Worm (Caenorhabditis elegans) whole organism, late embryonic: Measurements from ENCODE around the gene dod-17.

Experiments used
- ceh-9 ChIP-seq: sonication (generic microtip); optimal IDR thresholded peaks from 2 replicates; lab custom pipeline; 2016; ENCODE audit warnings: mild to moderate bottlenecking, missing genetic modification characterization, inconsistent platforms, missing compliant biosample characterization
- hlh-6 ChIP-seq: sonication (generic microtip); optimal IDR thresholded peaks from 2 replicates; lab custom pipeline; 2016; ENCODE audit warnings: missing genotype, missing genetic modification characterization, missing compliant biosample characterization
- nhr-232 ChIP-seq: sonication (generic microtip); optimal IDR thresholded peaks from 2 replicates; lab custom pipeline; 2016; ENCODE audit warnings: missing genetic modification characterization, missing compliant biosample characterization
- pha-4 ChIP-seq: fragments of 150-350 bp; optimal IDR thresholded peaks from 2 replicates; lab custom pipeline; 2018; ENCODE audit warnings: missing biosample characterization, missing genetic modification reagents, missing genetic modification characterization
- zip-5 ChIP-seq: sonication (generic microtip); optimal IDR thresholded peaks from 2 replicates; lab custom pipeline; 2016; ENCODE audit warnings: missing genetic modification characterization, missing compliant biosample characterization

- TF ChIP-seq hlh-6 (tag; lab: Kevin White, UChicago) (no peak), ceh-9 (tag; lab: Kevin White, UChicago) (no peak), pha-4 (tag; lab: Kevin White, UChicago) (no peak), zip-5 (tag; lab: Kevin White, UChicago) (no peak), nhr-232 (tag; lab: Kevin White, UChicago) (no peak)
Observed at ce11 chrIV:12967303-12967702, 8.8 kb upstream of the dod-17 start.
